Worm (Caenorhabditis elegans) whole organism, midembryonic: ENCODE data around the gene nspg-11.
A peak's percentile ranks its signal among the peaks of the same experiment; 100 is the strongest.
"Not testable (repeated sequence)": the region's sequence is repeated elsewhere in the genome, so short reads cannot be mapped to it uniquely, and the experiment has no call there.

Experiments
- T22C8.4 ChIP-seq: fragments of 200-800 bp; sonication (Bioruptor generic); IDR thresholded peaks from 2 replicates; pipeline ENCODE4 v1.3.6; 2022; ENCODE audit warnings: missing genetic modification characterization, missing compliant biosample characterization
- cog-1 ChIP-seq: sonication (generic microtip); optimal IDR thresholded peaks from 2 replicates; lab custom pipeline; 2016; ENCODE audit warnings: missing genetic modification characterization, missing compliant biosample characterization
- flt-1 ChIP-seq: fragments of 200-800 bp; sonication (Bioruptor generic); IDR thresholded peaks from 2 replicates; pipeline ENCODE4 v1.3.6; 2022; ENCODE audit warnings: missing genetic modification characterization, missing compliant biosample characterization
- klf-2 ChIP-seq: fragments of 200-800 bp; sonication (Bioruptor generic); conservative IDR thresholded peaks from 2 replicates; pipeline ENCODE4 v1.3.6; 2022; ENCODE audit warnings: missing genetic modification reagents, missing genetic modification characterization, missing compliant biosample characterization
- med-1 ChIP-seq: sonication (generic microtip); optimal IDR thresholded peaks from 2 replicates; lab custom pipeline; 2017; ENCODE audit warnings: missing genetic modification characterization, mild to moderate bottlenecking, missing compliant biosample characterization, antibody characterized with exemption, missing genetic modification reagents; ENCODE audit not compliant: insufficient read depth
- ref-1 ChIP-seq: fragments of 200-800 bp; sonication (Bioruptor generic); conservative IDR thresholded peaks from 2 replicates; pipeline ENCODE4 v1.3.6; 2022; ENCODE audit warnings: missing genetic modification reagents, missing genetic modification characterization, missing compliant biosample characterization
- tab-1 ChIP-seq: fragments of 200-800 bp; sonication (Bioruptor generic); IDR thresholded peaks from 2 replicates; pipeline ENCODE4 v1.3.6; 2022; ENCODE audit warnings: missing genetic modification characterization, missing compliant biosample characterization
- ztf-23 ChIP-seq: fragments of 200-800 bp; sonication (Bioruptor generic); IDR thresholded peaks from 2 replicates; pipeline ENCODE4 v1.3.6; 2022; ENCODE audit warnings: missing genetic modification reagents, missing genetic modification characterization, missing compliant biosample characterization
- ztf-29 ChIP-seq: fragments of 200-800 bp; sonication (Bioruptor generic); IDR thresholded peaks from 2 replicates; pipeline ENCODE4 v1.3.6; 2022; ENCODE audit warnings: missing genetic modification reagents, missing genetic modification characterization, missing compliant biosample characterization

Gene nspg-11

DNA sequence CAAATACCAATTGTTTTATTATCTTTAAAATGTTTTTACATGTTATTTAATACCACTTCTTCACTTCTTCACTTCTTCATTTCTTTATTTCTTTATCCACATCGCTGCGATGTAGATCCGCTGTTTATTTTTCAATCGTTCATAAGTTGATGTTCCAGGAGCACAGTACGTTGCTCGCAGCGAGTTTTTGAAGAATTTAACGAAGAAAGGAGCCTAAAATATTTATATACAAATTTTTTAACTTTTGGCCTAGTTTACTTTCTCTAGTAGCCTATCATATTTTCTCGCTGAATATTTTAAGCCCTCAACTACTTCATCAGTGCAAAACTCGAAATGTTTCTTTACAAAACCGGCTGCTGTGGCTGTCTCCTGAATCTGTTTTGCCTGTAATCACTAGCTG, 5.7 kb downstream of the nspg-11 start:
- TF ChIP-seq ztf-23 (GFP tag; lab: Robert Waterston, UW) (no peak), flt-1 (GFP tag; lab: Robert Waterston, UW) (no peak), med-1 (GFP tag; lab: Kevin White, UChicago) (no peak), ref-1 (GFP tag; lab: Robert Waterston, UW) (no peak), klf-2 (GFP tag; lab: Robert Waterston, UW) (no peak), T22C8.4 (GFP tag; lab: Robert Waterston, UW) (no peak), ztf-29 (GFP tag; lab: Robert Waterston, UW) (no peak), cog-1 (tag; lab: Kevin White, UChicago) (no peak), tab-1 (GFP tag; lab: Robert Waterston, UW) (no peak)

DNA sequence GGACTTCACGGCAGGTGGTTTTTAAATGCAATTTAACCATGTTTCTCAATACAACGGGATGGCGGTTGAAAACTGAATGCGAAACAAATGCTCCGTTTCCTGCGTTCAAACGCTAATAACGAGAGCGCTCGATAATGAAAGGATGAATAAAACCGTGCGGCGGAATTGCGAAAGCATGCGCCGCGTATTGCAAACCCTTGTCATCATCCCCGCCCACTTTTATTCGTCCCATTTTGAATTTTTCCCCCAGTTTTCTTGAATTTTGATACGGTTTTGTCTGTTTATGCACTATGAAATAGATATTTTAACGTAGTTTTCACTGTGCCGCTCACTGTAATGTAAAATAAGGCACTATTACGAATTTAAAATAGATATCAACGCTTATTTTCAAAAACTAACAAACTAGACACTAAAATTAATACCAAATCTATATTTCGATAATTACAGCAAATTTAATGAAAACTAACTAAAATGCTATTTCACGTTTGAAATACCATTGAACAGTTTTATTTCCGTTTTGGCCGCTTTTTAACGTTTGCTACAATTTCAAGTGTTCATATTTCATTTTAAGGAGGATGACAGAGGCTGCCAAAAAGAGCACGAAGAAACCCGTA, 7.7 kb downstream of the nspg-11 start, which contains the start of the genes F49C12.9 and rpn-7:
TSS of gene F49C12.9 (minus strand) at position 148 of the 614 bp plus-strand sequence.
TSS of gene rpn-7 (plus strand) at position 564 of the 614 bp plus-strand sequence.
- TF ChIP-seq ref-1 (GFP tag; lab: Robert Waterston, UW) (no peak), ztf-23 (GFP tag; lab: Robert Waterston, UW) (peak; percentile 85), med-1 (GFP tag; lab: Kevin White, UChicago) (peak; percentile 86), cog-1 (tag; lab: Kevin White, UChicago) (peak; percentile 52), tab-1 (GFP tag; lab: Robert Waterston, UW) (peak; percentile 81), klf-2 (GFP tag; lab: Robert Waterston, UW) (no peak; the same call in 1 of the 2 replicates), flt-1 (GFP tag; lab: Robert Waterston, UW) (no peak; the same call in none of the 2 replicates), ztf-29 (GFP tag; lab: Robert Waterston, UW) (no peak), T22C8.4 (GFP tag; lab: Robert Waterston, UW) (no peak)

DNA sequence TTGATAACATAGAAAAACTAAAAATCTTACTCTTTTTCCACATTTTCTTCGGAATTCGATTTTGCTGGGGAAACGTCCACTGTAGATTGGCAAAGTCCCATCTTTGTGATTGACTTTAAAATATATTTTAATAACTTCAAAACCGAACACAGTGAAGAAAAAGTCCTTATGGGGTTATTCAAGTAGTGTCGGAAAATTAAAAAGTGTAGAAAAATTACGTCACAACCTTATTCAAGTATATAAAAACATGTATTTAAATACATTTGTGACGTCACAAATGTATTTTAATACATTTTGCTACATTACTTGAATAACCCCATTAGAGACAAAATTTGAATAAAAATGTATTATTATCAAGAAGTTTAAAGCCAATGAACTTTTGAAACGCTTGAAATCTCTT, 11.1 kb downstream of the nspg-11 start, which contains the start of gene F49C12.7:
TSS of gene F49C12.7 (minus strand) at position 101 of the 400 bp plus-strand sequence.
- TF ChIP-seq tab-1, T22C8.4, klf-2 (GFP tag; lab: Robert Waterston, UW): not testable (repeated sequence)

DNA sequence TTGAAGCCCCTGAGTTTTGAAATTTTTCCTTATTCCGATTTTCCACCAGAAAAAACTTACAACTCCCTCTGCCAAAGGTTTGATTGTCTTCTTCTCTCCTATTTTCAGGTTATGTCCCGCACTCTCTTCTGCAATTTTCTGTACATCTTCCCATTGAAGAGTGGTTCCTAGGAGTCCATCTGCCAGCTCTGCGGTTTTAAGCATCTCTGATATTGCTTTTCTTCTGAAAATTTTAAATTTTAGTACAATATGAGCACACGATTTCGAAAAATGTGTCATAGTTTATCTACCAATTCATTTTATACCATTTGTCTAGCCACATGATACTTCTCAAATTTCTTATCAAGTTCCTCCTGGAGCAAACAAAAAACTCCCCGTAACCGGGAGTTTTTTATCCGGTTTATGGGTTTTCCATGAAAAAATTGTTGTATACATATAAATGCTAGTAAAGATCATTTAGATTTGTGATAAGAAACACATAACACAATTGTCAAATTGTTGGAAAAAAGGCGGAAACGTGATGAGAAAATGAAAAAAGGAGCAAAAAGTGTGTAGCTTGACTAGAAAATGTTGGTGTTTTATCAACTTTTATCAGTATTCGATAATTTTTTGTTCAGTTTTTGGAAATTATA, 12.8 kb downstream of the nspg-11 start:
- TF ChIP-seq ztf-29 (GFP tag; lab: Robert Waterston, UW) (no peak), tab-1 (GFP tag; lab: Robert Waterston, UW) (no peak), ztf-23 (GFP tag; lab: Robert Waterston, UW) (no peak)

DNA sequence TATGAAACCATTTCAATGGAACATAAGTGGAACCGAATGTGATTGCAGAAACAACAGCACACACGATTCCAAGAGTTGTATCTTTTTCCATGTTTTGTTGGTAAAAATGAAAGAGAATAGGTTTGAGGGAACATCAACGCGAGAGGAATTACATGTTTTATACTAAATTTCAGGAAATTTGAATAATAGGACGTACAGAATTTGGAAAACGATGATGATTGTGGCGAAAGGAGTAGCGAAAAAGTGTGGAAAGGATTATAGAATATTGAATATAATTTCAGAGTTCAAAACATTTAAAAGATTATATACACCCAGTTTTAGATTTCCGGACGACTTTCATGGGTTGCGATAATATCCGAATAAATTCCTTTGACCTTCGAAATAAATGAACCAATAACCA, 14.9 kb downstream of the nspg-11 start, which contains the start of gene F49C12.6:
TSS of gene F49C12.6 (minus strand) at position 101 of the 400 bp plus-strand sequence.
- TF ChIP-seq ref-1 (GFP tag; lab: Robert Waterston, UW) (no peak), med-1 (GFP tag; lab: Kevin White, UChicago) (no peak), cog-1 (tag; lab: Kevin White, UChicago) (no peak), klf-2 (GFP tag; lab: Robert Waterston, UW) (no peak), tab-1 (GFP tag; lab: Robert Waterston, UW) (no peak), T22C8.4 (GFP tag; lab: Robert Waterston, UW) (no peak), ztf-29 (GFP tag; lab: Robert Waterston, UW) (no peak), ztf-23 (GFP tag; lab: Robert Waterston, UW) (no peak), flt-1 (GFP tag; lab: Robert Waterston, UW) (no peak)

DNA sequence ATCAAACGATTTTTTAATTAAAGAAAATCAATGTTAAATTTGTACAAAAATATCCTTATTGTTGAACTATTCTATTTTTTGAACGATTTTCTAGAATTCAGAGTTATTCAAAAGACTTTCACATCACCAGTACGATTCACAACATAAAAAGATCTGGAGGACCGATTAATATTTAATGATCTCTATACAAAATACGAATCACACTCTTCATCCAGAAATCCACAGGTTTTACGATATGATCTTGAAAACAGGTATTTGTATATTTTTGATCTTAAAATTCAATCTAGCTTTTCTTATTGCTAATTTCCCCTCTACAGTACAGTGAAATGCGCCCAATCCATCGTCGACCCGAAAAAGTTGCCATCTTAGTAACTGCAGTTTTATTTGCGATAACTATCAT, 19.3 kb downstream of the nspg-11 start, which contains the start of gene F49C12.5:
TSS of gene F49C12.5 (plus strand) at position 301 of the 400 bp plus-strand sequence.
- no peak for TF ChIP-seq flt-1 (GFP tag; lab: Robert Waterston, UW)
- TF ChIP-seq med-1 (GFP tag; lab: Kevin White, UChicago), result no peak
- TF ChIP-seq ztf-23 (GFP tag; lab: Robert Waterston, UW), result no peak
- no peak for TF ChIP-seq klf-2 (GFP tag; lab: Robert Waterston, UW)
- TF ChIP-seq T22C8.4 (GFP tag; lab: Robert Waterston, UW), result no peak
- TF ChIP-seq tab-1 (GFP tag; lab: Robert Waterston, UW), result no peak
- no peak for TF ChIP-seq ref-1 (GFP tag; lab: Robert Waterston, UW)
- TF ChIP-seq cog-1 (tag; lab: Kevin White, UChicago), result no peak
- TF ChIP-seq ztf-29 (GFP tag; lab: Robert Waterston, UW), result no peak

DNA sequence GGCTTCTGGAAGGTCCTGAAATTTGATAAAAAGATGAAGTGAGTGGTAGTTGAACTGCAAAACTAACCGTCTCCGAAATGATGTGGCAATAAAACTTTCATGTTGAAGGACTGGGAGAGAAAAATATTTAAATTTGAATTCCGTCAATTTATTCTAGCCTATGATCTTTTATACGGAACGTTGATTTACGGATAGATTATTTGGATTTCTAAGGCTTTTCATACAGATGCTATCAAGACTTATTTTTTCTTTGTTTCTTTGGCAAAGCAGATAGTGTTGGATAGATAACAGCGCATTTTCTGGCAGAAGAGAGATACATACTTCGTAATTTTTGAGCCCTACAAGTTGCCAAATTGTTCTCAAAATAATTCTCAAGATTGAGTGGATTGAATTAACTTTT, 19.9 kb downstream of the nspg-11 start, which contains the start of gene F49C12.4:
TSS of gene F49C12.4 (minus strand) at position 101 of the 400 bp plus-strand sequence.
- no peak for TF ChIP-seq ztf-23 (GFP tag; lab: Robert Waterston, UW)
- TF ChIP-seq cog-1 (tag; lab: Kevin White, UChicago), result no peak
- TF ChIP-seq tab-1 (GFP tag; lab: Robert Waterston, UW), result no peak
- no peak for TF ChIP-seq klf-2 (GFP tag; lab: Robert Waterston, UW)
- TF ChIP-seq ref-1 (GFP tag; lab: Robert Waterston, UW), result no peak
- no peak for TF ChIP-seq ztf-29 (GFP tag; lab: Robert Waterston, UW)
- no peak for TF ChIP-seq med-1 (GFP tag; lab: Kevin White, UChicago)
- no peak for TF ChIP-seq T22C8.4 (GFP tag; lab: Robert Waterston, UW)

DNA sequence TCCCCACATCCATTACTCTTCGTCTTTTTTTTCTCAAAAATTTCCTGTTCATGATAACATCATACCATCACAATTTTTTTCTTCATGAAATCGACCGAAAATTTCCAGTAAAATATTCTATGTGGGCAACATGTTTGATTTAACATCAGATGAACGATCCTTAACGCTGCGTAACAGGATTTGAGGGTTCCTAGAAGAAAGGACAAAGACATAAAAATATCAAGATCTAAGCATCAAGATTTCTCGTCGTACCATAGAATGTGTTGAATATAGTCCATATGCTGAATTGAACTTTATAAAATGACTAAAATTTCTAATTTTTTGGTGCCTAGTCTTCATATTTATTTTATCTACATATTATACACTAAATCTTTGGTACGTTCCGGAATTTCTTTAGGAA, 23.8 kb downstream of the nspg-11 start, which contains the start of gene F49C12.3:
TSS of gene F49C12.3 (plus strand) at position 301 of the 400 bp plus-strand sequence.
- TF ChIP-seq tab-1 (GFP tag; lab: Robert Waterston, UW), result no peak
- no peak for TF ChIP-seq T22C8.4 (GFP tag; lab: Robert Waterston, UW)
- TF ChIP-seq klf-2 (GFP tag; lab: Robert Waterston, UW), result no peak
- no peak for TF ChIP-seq flt-1 (GFP tag; lab: Robert Waterston, UW)
- no peak for TF ChIP-seq cog-1 (tag; lab: Kevin White, UChicago)
- TF ChIP-seq ztf-29 (GFP tag; lab: Robert Waterston, UW), result no peak
- TF ChIP-seq ztf-23 (GFP tag; lab: Robert Waterston, UW), result no peak
- no peak for TF ChIP-seq med-1 (GFP tag; lab: Kevin White, UChicago)
- no peak for TF ChIP-seq ref-1 (GFP tag; lab: Robert Waterston, UW)
